Fruit fly (Drosophila melanogaster) whole organism, adult: ENCODE results near the gene CG43658.

Experiments used
- CG11617 ChIP-seq: fragments of 200-800 bp; sonication (Bioruptor generic); optimal IDR thresholded peaks from 2 replicates; lab custom pipeline; 2017; ENCODE audit warnings: mild to moderate bottlenecking, missing biosample characterization, missing genetic modification reagents, missing genetic modification characterization
- CG12768 ChIP-seq: fragments of 200-800 bp; sonication (Bioruptor generic); optimal IDR thresholded peaks from 2 replicates; lab custom pipeline; 2017; ENCODE audit warnings: missing biosample characterization, missing genetic modification characterization, mild to moderate bottlenecking, moderate library complexity, missing genetic modification reagents
- CG14711 ChIP-seq: fragments of 200-800 bp; sonication (Bioruptor generic); optimal IDR thresholded peaks from 2 replicates; lab custom pipeline; 2018; ENCODE audit warnings: missing biosample characterization, mild to moderate bottlenecking, missing genetic modification characterization, moderate library complexity
- CG1620 ChIP-seq: fragments of 200-800 bp; sonication (Bioruptor generic); optimal IDR thresholded peaks from 2 replicates; lab custom pipeline; 2016; ENCODE audit warnings: missing biosample characterization, missing genetic modification characterization
- CG33017 ChIP-seq: fragments of 200-800 bp; sonication (Bioruptor generic); optimal IDR thresholded peaks from 2 replicates; lab custom pipeline; 2018; ENCODE audit warnings: missing biosample characterization, mild to moderate bottlenecking, missing genetic modification characterization, moderate library complexity
- CG5204 ChIP-seq: fragments of 200-800 bp; sonication (Bioruptor generic); optimal IDR thresholded peaks from 2 replicates; lab custom pipeline; 2016; ENCODE audit warnings: missing biosample characterization, missing genetic modification characterization
- CG7045 ChIP-seq: fragments of 200-800 bp; sonication (Bioruptor generic); optimal IDR thresholded peaks from 2 replicates; lab custom pipeline; 2017; ENCODE audit warnings: missing biosample characterization, mild to moderate bottlenecking, missing genetic modification characterization
- CG7101 ChIP-seq: fragments of 200-800 bp; sonication (Bioruptor generic); optimal IDR thresholded peaks from 2 replicates; lab custom pipeline; 2018; ENCODE audit warnings: missing biosample characterization, mild to moderate bottlenecking, missing genetic modification characterization, moderate library complexity
- Clk ChIP-seq: fragments of 200-800 bp; sonication (Bioruptor generic); optimal IDR thresholded peaks from 2 replicates; lab custom pipeline; 2017; ENCODE audit warnings: missing biosample characterization, missing genetic modification characterization
- Crg-1 ChIP-seq: fragments of 200-800 bp; sonication (Bioruptor generic); optimal IDR thresholded peaks from 2 replicates; lab custom pipeline; 2016; ENCODE audit warnings: missing biosample characterization, missing genetic modification characterization
- Hr96 ChIP-seq: fragments of 200-800 bp; sonication (Bioruptor generic); optimal IDR thresholded peaks from 2 replicates; lab custom pipeline; 2016; ENCODE audit warnings: missing biosample characterization, missing genetic modification characterization
- Mnt ChIP-seq: fragments of 200-800 bp; sonication (Bioruptor generic); optimal IDR thresholded peaks from 2 replicates; lab custom pipeline; 2016; ENCODE audit warnings: missing biosample characterization, mild to moderate bottlenecking, missing genetic modification characterization
- bab1 ChIP-seq: fragments of 200-800 bp; sonication (Bioruptor generic); optimal IDR thresholded peaks from 3 replicates; lab custom pipeline; 2019; ENCODE audit warnings: missing biosample characterization, mild to moderate bottlenecking, missing genetic modification characterization, moderate library complexity
- cic ChIP-seq: fragments of 200-800 bp; sonication (Bioruptor generic); optimal IDR thresholded peaks from 2 replicates; lab custom pipeline; 2017; ENCODE audit warnings: missing biosample characterization, mild to moderate bottlenecking, missing genetic modification characterization, moderate library complexity
- cnc ChIP-seq, 2 experiments: fragments of >200 bp; optimal IDR thresholded peaks; 2 replicates each; lab custom pipeline; 2017
- kay ChIP-seq: fragments of 200-800 bp; sonication (Bioruptor generic); peaks from one replicate; lab custom pipeline; 2016; ENCODE audit warnings: missing biosample characterization, missing genetic modification characterization, borderline replicate concordance
- ovo ChIP-seq: fragments of 200-800 bp; sonication (Bioruptor generic); optimal IDR thresholded peaks from 2 replicates; lab custom pipeline; 2016; ENCODE audit warnings: missing biosample characterization, missing genetic modification characterization
- pad ChIP-seq: fragments of 200-800 bp; sonication (Bioruptor generic); optimal IDR thresholded peaks from 3 replicates; lab custom pipeline; 2017; ENCODE audit warnings: missing biosample characterization, missing genetic modification characterization, mild to moderate bottlenecking, moderate library complexity, missing genetic modification reagents
- tj ChIP-seq: fragments of 200-800 bp; sonication (Bioruptor generic); optimal IDR thresholded peaks from 3 replicates; lab custom pipeline; 2017; ENCODE audit warnings: missing biosample characterization, mild to moderate bottlenecking, missing genetic modification characterization, moderate library complexity
- toe ChIP-seq: fragments of 200-800 bp; sonication (Bioruptor generic); optimal IDR thresholded peaks from 2 replicates; lab custom pipeline; 2016; ENCODE audit warnings: missing biosample characterization, missing genetic modification characterization

Gene CG43658

dm6 chrX:17481659-17482266 is 79.2 kb downstream of the CG43658 start:
- TF ChIP-seq CG14711 (tag; lab: Kevin White, UChicago) (no peak), Mnt (GFP tag; lab: Kevin White, UChicago) (peak; percentile 4), tj (GFP tag; lab: Kevin White, UChicago) (no peak)

dm6 chrX:17478383-17478782 is 82.6 kb downstream of the CG43658 start:
- TF ChIP-seq CG12768 (GFP tag; lab: Kevin White, UChicago) (no peak), CG7101 (tag; lab: Kevin White, UChicago) (no peak), CG1620 (GFP tag; lab: Kevin White, UChicago) (no peak), tj (GFP tag; lab: Kevin White, UChicago) (no peak), pad (GFP tag; lab: Kevin White, UChicago) (no peak), cnc (optimal IDR thresholded peaks at IDR 0.05; lab: Kevin White, UChicago) (no peak), CG11617 (GFP tag; lab: Kevin White, UChicago) (no peak), cic (GFP tag; lab: Kevin White, UChicago) (no peak), Hr96 (no peak), bab1 (no peak), CG7045 (GFP tag; lab: Kevin White, UChicago) (no peak), toe (no peak)

- TF ChIP-seq kay (GFP tag; lab: Kevin White, UChicago) (no peak), Hr96 (no peak), ovo (GFP tag; lab: Kevin White, UChicago) (no peak), Crg-1 (no peak), tj (GFP tag; lab: Kevin White, UChicago) (no peak), CG7101 (tag; lab: Kevin White, UChicago) (no peak), Clk (GFP tag; lab: Kevin White, UChicago) (no peak), toe (no peak), CG5204 (GFP tag; lab: Kevin White, UChicago) (no peak), CG1620 (GFP tag; lab: Kevin White, UChicago) (no peak), CG11617 (GFP tag; lab: Kevin White, UChicago) (no peak), CG7045 (GFP tag; lab: Kevin White, UChicago) (no peak), bab1 (no peak), CG33017 (tag; lab: Kevin White, UChicago) (no peak), Mnt (GFP tag; lab: Kevin White, UChicago) (no peak), cnc (optimal IDR thresholded peaks at IDR 0.05; lab: Kevin White, UChicago) (no peak)
Observed at dm6 chrX:17476999-17477398, 84.0 kb downstream of the CG43658 start.

- TF ChIP-seq Hr96 (no peak), Mnt (GFP tag; lab: Kevin White, UChicago) (no peak), ovo (GFP tag; lab: Kevin White, UChicago) (no peak), CG14711 (tag; lab: Kevin White, UChicago) (no peak), CG5204 (GFP tag; lab: Kevin White, UChicago) (no peak), CG11617 (GFP tag; lab: Kevin White, UChicago) (no peak), bab1 (no peak), tj (GFP tag; lab: Kevin White, UChicago) (no peak)
Observed at dm6 chrX:17473879-17474278, 87.1 kb downstream of the CG43658 start.

dm6 chrX:17472930-17473668 is 87.9 kb downstream of the CG43658 start:
- peak; percentile 44 for TF ChIP-seq Crg-1
- no peak for TF ChIP-seq ovo (GFP tag; lab: Kevin White, UChicago)

- TF ChIP-seq Crg-1, result no peak
- no peak for TF ChIP-seq CG12768 (GFP tag; lab: Kevin White, UChicago)
- no peak for TF ChIP-seq Clk (GFP tag; lab: Kevin White, UChicago)
- no peak for TF ChIP-seq CG1620 (GFP tag; lab: Kevin White, UChicago)
- no peak for TF ChIP-seq tj (GFP tag; lab: Kevin White, UChicago)
- TF ChIP-seq Hr96, result no peak
- TF ChIP-seq CG7101 (tag; lab: Kevin White, UChicago), result no peak
- TF ChIP-seq CG11617 (GFP tag; lab: Kevin White, UChicago), result no peak
- TF ChIP-seq kay (GFP tag; lab: Kevin White, UChicago), result no peak
- no peak for TF ChIP-seq toe
- TF ChIP-seq CG7045 (GFP tag; lab: Kevin White, UChicago), result no peak
- TF ChIP-seq CG14711 (tag; lab: Kevin White, UChicago), result no peak
- TF ChIP-seq cic (GFP tag; lab: Kevin White, UChicago), result no peak
Observed at dm6 chrX:17472467-17472866, 88.5 kb downstream of the CG43658 start.

- no peak for TF ChIP-seq Crg-1
Observed at dm6 chrX:17471584-17471983, 89.4 kb downstream of the CG43658 start.
